Fruit fly (Drosophila melanogaster): ENCODE results near the gene eIF4EHP.

dm6 chr3R:24026503-24026902, 82.3 kb downstream of the eIF4EHP start:
- TF ChIP-seq Pif1A (GFP tag; optimal IDR thresholded peaks at IDR 0.05), result no peak
- no peak for TF ChIP-seq CG34367 (tag; optimal IDR thresholded peaks at IDR 0.05)
- TF ChIP-seq CG17806 (tag; optimal IDR thresholded peaks at IDR 0.05), result no peak
- no peak for TF ChIP-seq gl (tag; optimal IDR thresholded peaks at IDR 0.05)
- TF ChIP-seq Ets98B (GFP tag; IDR thresholded peaks at IDR 0.05), result no peak
- no peak for TF ChIP-seq CG15710 (tag; optimal IDR thresholded peaks at IDR 0.05)
- TF ChIP-seq CG10348 (GFP tag; IDR thresholded peaks at IDR 0.05), result no peak
- TF ChIP-seq CG8159 (tag; optimal IDR thresholded peaks at IDR 0.05), result no peak
- no peak for TF ChIP-seq CG4496 (GFP tag; IDR thresholded peaks at IDR 0.05)
- TF ChIP-seq D1 (tag; optimal IDR thresholded peaks at IDR 0.05), result no peak
- TF ChIP-seq rn (GFP tag; IDR thresholded peaks at IDR 0.05), result no peak
- no peak for TF ChIP-seq EcR (GFP tag; optimal IDR thresholded peaks at IDR 0.05)
- TF ChIP-seq CG14655 (GFP tag; optimal IDR thresholded peaks at IDR 0.05), result no peak

Data from whole organism, pupa.